Fruit fly (Drosophila melanogaster) whole organism, embryonic: ENCODE results near the gene Cpr11B.
A peak's percentile ranks its signal among the peaks of the same experiment; 100 is the strongest.

Experiments
- Aef1 ChIP-seq: fragments of 200-800 bp; sonication (Bioruptor generic); IDR thresholded peaks from 3 replicates; pipeline ENCODE4 v1.3.6; 2022; ENCODE audit warnings: missing biosample characterization, missing genetic modification characterization
- CG10209 ChIP-seq: fragments of 200-800 bp; sonication (Bioruptor generic); optimal IDR thresholded peaks from 3 replicates; lab custom pipeline; 2017; ENCODE audit warnings: missing biosample characterization, mild to moderate bottlenecking, missing genetic modification characterization, missing genetic modification reagents
- CG10543 ChIP-seq: fragments of 200-800 bp; sonication (Bioruptor generic); optimal IDR thresholded peaks from 3 replicates; lab custom pipeline; 2017; ENCODE audit warnings: missing biosample characterization, mild to moderate bottlenecking, missing genetic modification characterization, moderate library complexity
- CG11398 ChIP-seq: fragments of 200-800 bp; sonication (Bioruptor generic); optimal IDR thresholded peaks from 2 replicates; lab custom pipeline; 2016; ENCODE audit warnings: missing biosample characterization, missing genetic modification characterization
- CG11504 ChIP-seq: fragments of 200-800 bp; sonication (Bioruptor generic); optimal IDR thresholded peaks from 3 replicates; lab custom pipeline; 2019; ENCODE audit warnings: missing biosample characterization, mild to moderate bottlenecking, missing genetic modification characterization, moderate library complexity
- CG1233 ChIP-seq: fragments of 200-800 bp; sonication (Bioruptor generic); optimal IDR thresholded peaks from 4 replicates; lab custom pipeline; 2018; ENCODE audit warnings: missing biosample characterization, mild to moderate bottlenecking, missing genetic modification characterization
- CG14667 ChIP-seq: fragments of 200-800 bp; sonication (Bioruptor generic); IDR thresholded peaks from 2 replicates; pipeline ENCODE4 v1.3.6; 2022; ENCODE audit warnings: missing biosample characterization, missing genetic modification characterization
- CG14965 ChIP-seq: fragments of 200-800 bp; sonication (Bioruptor generic); optimal IDR thresholded peaks from 2 replicates; lab custom pipeline; 2016; ENCODE audit warnings: missing biosample characterization, missing genetic modification characterization, borderline replicate concordance
- CG15011 ChIP-seq: fragments of 200-800 bp; sonication (Bioruptor generic); optimal IDR thresholded peaks from 3 replicates; lab custom pipeline; 2018; ENCODE audit warnings: missing biosample characterization, mild to moderate bottlenecking, missing genetic modification characterization
- CG16815 ChIP-seq: fragments of 200-800 bp; sonication (Bioruptor generic); optimal IDR thresholded peaks from 3 replicates; lab custom pipeline; 2017; ENCODE audit warnings: missing biosample characterization, mild to moderate bottlenecking, missing genetic modification characterization
- CG17361 ChIP-seq: fragments of 200-800 bp; sonication (Bioruptor generic); IDR thresholded peaks from 3 replicates; pipeline ENCODE4 v1.3.6; 2022; ENCODE audit warnings: missing biosample characterization, missing genetic modification characterization
- CG2678 ChIP-seq: fragments of 200-800 bp; sonication (Bioruptor generic); optimal IDR thresholded peaks from 3 replicates; lab custom pipeline; 2019; ENCODE audit warnings: missing biosample characterization, mild to moderate bottlenecking, missing genetic modification characterization, moderate library complexity
- CG2875 ChIP-seq: fragments of 200-800 bp; sonication (Bioruptor generic); optimal IDR thresholded peaks from 2 replicates; lab custom pipeline; 2017; ENCODE audit warnings: missing biosample characterization, mild to moderate bottlenecking, missing genetic modification characterization, missing genetic modification reagents
- CG3163 ChIP-seq: fragments of 200-800 bp; sonication (Bioruptor generic); optimal IDR thresholded peaks from 3 replicates; lab custom pipeline; 2016; ENCODE audit warnings: missing biosample characterization, missing genetic modification characterization
- CG4282 ChIP-seq: fragments of 200-800 bp; sonication (Bioruptor generic); optimal IDR thresholded peaks from 2 replicates; lab custom pipeline; 2016; ENCODE audit warnings: missing biosample characterization, missing genetic modification characterization
- CG43689 ChIP-seq: fragments of 200-800 bp; sonication (Bioruptor generic); IDR thresholded peaks from 2 replicates; pipeline ENCODE4 v1.3.6; 2022; ENCODE audit warnings: missing biosample characterization, missing genetic modification characterization
- CG4707 ChIP-seq: fragments of 200-800 bp; sonication (Bioruptor generic); optimal IDR thresholded peaks from 2 replicates; lab custom pipeline; 2018; ENCODE audit warnings: missing biosample characterization, mild to moderate bottlenecking, missing genetic modification characterization, moderate library complexity
- CG6175 ChIP-seq: fragments of 200-800 bp; sonication (Bioruptor generic); IDR thresholded peaks from 3 replicates; pipeline ENCODE4 v1.3.6; 2022; ENCODE audit warnings: missing biosample characterization, missing genetic modification characterization
- CG6254 ChIP-seq: fragments of 200-800 bp; sonication (Bioruptor generic); optimal IDR thresholded peaks from 3 replicates; lab custom pipeline; 2017; ENCODE audit warnings: mild to moderate bottlenecking, missing biosample characterization, missing genetic modification reagents, missing genetic modification characterization
- CG6683 ChIP-seq: fragments of 200-800 bp; sonication (Bioruptor generic); optimal IDR thresholded peaks from 2 replicates; lab custom pipeline; 2017; ENCODE audit warnings: missing biosample characterization, mild to moderate bottlenecking, missing genetic modification characterization, missing genetic modification reagents
- CG9215 ChIP-seq: fragments of 200-800 bp; sonication (Bioruptor generic); IDR thresholded peaks from 2 replicates; pipeline ENCODE4 v1.3.6; 2022; ENCODE audit warnings: missing biosample characterization, missing genetic modification characterization
- Dbx ChIP-seq: fragments of 200-800 bp; sonication (Bioruptor generic); IDR thresholded peaks from 3 replicates; pipeline ENCODE4 v1.3.6; 2022; ENCODE audit warnings: missing biosample characterization, missing genetic modification characterization
- E2f1 ChIP-seq: fragments of 200-800 bp; sonication (Bioruptor generic); IDR thresholded peaks from 2 replicates; pipeline ENCODE4 v1.3.6; 2022; ENCODE audit warnings: missing biosample characterization, missing genetic modification characterization
- Ets65A ChIP-seq: fragments of 200-800 bp; sonication (Bioruptor generic); peaks from one replicate; lab custom pipeline; 2016; ENCODE audit warnings: missing biosample characterization, missing genetic modification characterization
- Gsc ChIP-seq: fragments of 200-800 bp; sonication (Bioruptor generic); IDR thresholded peaks from 2 replicates; pipeline ENCODE4 v1.3.6; 2022; ENCODE audit warnings: missing biosample characterization, missing genetic modification characterization
- H15 ChIP-seq: fragments of 200-800 bp; sonication (Bioruptor generic); IDR thresholded peaks from 3 replicates; pipeline ENCODE4 v1.3.6; 2022; ENCODE audit warnings: missing biosample characterization, missing genetic modification characterization
- Hey ChIP-seq: fragments of 200-800 bp; sonication (Bioruptor generic); optimal IDR thresholded peaks from 3 replicates; lab custom pipeline; 2018; ENCODE audit warnings: missing biosample characterization, mild to moderate bottlenecking, missing genetic modification characterization
- Hr3 ChIP-seq: fragments of 200-800 bp; sonication (Bioruptor generic); optimal IDR thresholded peaks from 3 replicates; lab custom pipeline; 2016; ENCODE audit warnings: missing biosample characterization, missing genetic modification characterization
- Hr51 ChIP-seq, 2 experiments: fragments of 200-800 bp; sonication (Bioruptor generic); optimal IDR thresholded peaks; 2 replicates in 1 of 2; 3 replicates in 1 of 2; lab custom pipeline; 2016 to 2018; ENCODE audit warnings: missing biosample characterization in 2 of 2, missing genetic modification characterization in 2 of 2, mild to moderate bottlenecking in 1 of 2, moderate library complexity in 1 of 2
- Med ChIP-seq: fragments of 200-800 bp; sonication (Bioruptor generic); peaks from one replicate; lab custom pipeline; 2016; ENCODE audit warnings: missing biosample characterization, missing genetic modification characterization, mild to moderate bottlenecking, inconsistent platforms, moderate library complexity
- Pdp1 ChIP-seq, 2 experiments: fragments of 200-800 bp; sonication (Bioruptor generic); optimal IDR thresholded peaks; 3 replicates each; lab custom pipeline; 2016; ENCODE audit warnings: missing biosample characterization in 2 of 2, missing genetic modification characterization in 2 of 2, mild to moderate bottlenecking in 1 of 2, moderate library complexity in 1 of 2
- Sin3A ChIP-seq: fragments of >200 bp; optimal IDR thresholded peaks from 2 replicates; lab custom pipeline; 2018
- chinmo ChIP-seq: fragments of 200-800 bp; sonication (Bioruptor generic); IDR thresholded peaks from 4 replicates; pipeline ENCODE4 v1.3.6; 2022; ENCODE audit warnings: missing biosample characterization, missing genetic modification characterization; ENCODE audit not compliant: partially characterized antibody
- ems ChIP-seq: fragments of 200-800 bp; sonication (Bioruptor generic); optimal IDR thresholded peaks from 3 replicates; lab custom pipeline; 2016; ENCODE audit warnings: missing biosample characterization, missing genetic modification characterization
- en ChIP-seq: fragments of 200-800 bp; sonication (Bioruptor generic); optimal IDR thresholded peaks from 2 replicates; lab custom pipeline; 2016; ENCODE audit warnings: missing biosample characterization, missing genetic modification characterization
- gce ChIP-seq: fragments of 200-800 bp; sonication (Bioruptor generic); IDR thresholded peaks from 3 replicates; pipeline ENCODE4 v1.3.6; 2022; ENCODE audit warnings: missing biosample characterization, missing genetic modification characterization
- gfzf ChIP-seq: fragments of 200-800 bp; sonication (Bioruptor generic); optimal IDR thresholded peaks from 2 replicates; lab custom pipeline; 2016; ENCODE audit warnings: missing biosample characterization, mild to moderate bottlenecking, missing genetic modification characterization, moderate library complexity
- ham ChIP-seq: fragments of 200-800 bp; sonication (Bioruptor generic); IDR thresholded peaks from 2 replicates; pipeline ENCODE4 v1.3.6; 2022; ENCODE audit warnings: missing biosample characterization, missing genetic modification characterization
- hbn ChIP-seq: fragments of 200-800 bp; sonication (Bioruptor generic); IDR thresholded peaks from 2 replicates; pipeline ENCODE4 v1.3.6; 2022; ENCODE audit warnings: missing biosample characterization, missing genetic modification characterization; ENCODE audit not compliant: partially characterized antibody
- insv ChIP-seq, 2 experiments: fragments of 200-800 bp; sonication (Bioruptor generic); optimal IDR thresholded peaks; 3 replicates each; lab custom pipeline; 2016 to 2018; ENCODE audit warnings: missing biosample characterization in 2 of 2, missing genetic modification characterization in 2 of 2
- kay ChIP-seq: fragments of 200-800 bp; sonication (Bioruptor generic); optimal IDR thresholded peaks from 2 replicates; lab custom pipeline; 2016; ENCODE audit warnings: missing biosample characterization, missing genetic modification characterization
- lilli ChIP-seq: fragments of 200-800 bp; sonication (Bioruptor generic); optimal IDR thresholded peaks from 3 replicates; lab custom pipeline; 2016; ENCODE audit warnings: missing biosample characterization, missing genetic modification characterization
- lola ChIP-seq, 3 experiments: fragments of >200 bp in 2 of 3; fragments of 200-800 bp in 1 of 3; sonication (Bioruptor generic) in 1 of 3; optimal IDR thresholded peaks; 2 replicates each; lab custom pipeline; 2017 to 2019; ENCODE audit warnings: missing biosample characterization in 3 of 3, missing genetic modification characterization in 3 of 3, mild to moderate bottlenecking in 1 of 3, moderate library complexity in 1 of 3
- pum ChIP-seq: fragments of 200-800 bp; sonication (Bioruptor generic); optimal IDR thresholded peaks from 2 replicates; lab custom pipeline; 2016; ENCODE audit warnings: missing biosample characterization, missing genetic modification characterization
- repo ChIP-seq: fragments of 200-800 bp; sonication (Bioruptor generic); optimal IDR thresholded peaks from 2 replicates; lab custom pipeline; 2016; ENCODE audit warnings: missing biosample characterization, missing genetic modification characterization
- seq ChIP-seq: fragments of 200-800 bp; sonication (Bioruptor generic); IDR thresholded peaks from 2 replicates; pipeline ENCODE4 v1.3.6; 2022; ENCODE audit warnings: missing biosample characterization, missing genetic modification characterization
- shn ChIP-seq: fragments of 200-800 bp; sonication (Bioruptor generic); optimal IDR thresholded peaks from 3 replicates; lab custom pipeline; 2016; ENCODE audit warnings: missing biosample characterization, missing genetic modification characterization
- slbo ChIP-seq: fragments of 200-800 bp; sonication (Bioruptor generic); IDR thresholded peaks from 2 replicates; pipeline ENCODE4 v1.3.6; 2022; ENCODE audit warnings: missing biosample characterization, missing genetic modification characterization
- stwl ChIP-seq: fragments of 200-800 bp; sonication (Bioruptor generic); optimal IDR thresholded peaks from 3 replicates; lab custom pipeline; 2018; ENCODE audit warnings: missing biosample characterization, mild to moderate bottlenecking, missing genetic modification characterization, moderate library complexity
- tna ChIP-seq: fragments of 200-800 bp; sonication (Bioruptor generic); IDR thresholded peaks from 2 replicates; pipeline ENCODE4 v1.3.6; 2022; ENCODE audit warnings: missing biosample characterization, missing genetic modification characterization; ENCODE audit not compliant: partially characterized antibody

The Cpr11B gene

DNA sequence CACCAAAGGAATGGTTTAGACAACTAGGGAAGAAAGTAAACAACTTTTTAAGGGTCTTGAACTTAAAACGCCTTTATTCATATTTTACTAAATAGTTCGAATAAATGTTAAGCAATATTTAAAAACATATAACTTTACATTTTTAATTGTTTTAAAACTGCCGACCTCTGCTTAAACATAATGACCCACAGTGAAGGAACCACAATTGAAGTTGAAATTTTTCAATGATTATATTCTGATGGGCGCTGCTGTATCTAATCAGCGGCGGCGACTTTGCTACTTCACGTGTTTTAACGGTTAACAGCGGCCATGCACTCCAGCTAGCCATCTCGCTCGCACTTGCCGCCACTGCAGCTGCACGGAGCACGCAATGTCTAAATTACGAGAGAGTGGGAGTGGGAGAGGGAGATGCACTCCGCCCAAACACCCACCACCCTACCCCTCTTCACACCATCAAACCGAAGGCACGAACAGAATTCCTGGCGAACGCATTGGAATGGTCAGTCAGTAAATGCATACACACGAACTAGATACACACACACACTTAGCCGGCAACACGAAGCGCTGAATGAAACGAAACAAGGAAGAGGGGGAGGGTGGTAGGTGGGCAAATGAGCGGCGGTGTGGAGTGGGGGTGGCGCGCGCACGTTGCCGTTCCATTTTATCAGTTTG lies 25.9 kb downstream of the Cpr11B start (continued):
- TF ChIP-seq CG6254 (GFP tag; lab: Kevin White, UChicago), result no peak
- no peak for TF ChIP-seq ham (GFP tag; lab: Robert Waterston, UW)
- no peak for TF ChIP-seq CG4282 (GFP tag; lab: Kevin White, UChicago)
- peak; percentile 56 for TF ChIP-seq lilli (GFP tag; lab: Kevin White, UChicago)
- TF ChIP-seq Hr3, result peak; percentile 11
- TF ChIP-seq Dbx (GFP tag; lab: Robert Waterston, UW), result no peak
- TF ChIP-seq CG15011, result peak; percentile 58
- TF ChIP-seq CG17361 (GFP tag; lab: Robert Waterston, UW), result peak; percentile 66; the same call in 2 of the 3 replicates
- TF ChIP-seq Sin3A (lab: Kevin White, UChicago), result no peak
- TF ChIP-seq hbn, result no peak
- TF ChIP-seq CG9215 (GFP tag; lab: Robert Waterston, UW), result peak; percentile 42
- no peak for TF ChIP-seq pum (GFP tag; lab: Kevin White, UChicago)
- peak; percentile 1 for TF ChIP-seq CG16815 (GFP tag; lab: Kevin White, UChicago)
- no peak for TF ChIP-seq CG4707 (GFP tag; lab: Kevin White, UChicago)
- no peak for TF ChIP-seq CG6175
- TF ChIP-seq CG11504 (tag; lab: Kevin White, UChicago), result peak; percentile 81
- no peak for TF ChIP-seq CG14965
- TF ChIP-seq insv (GFP tag; optimal IDR thresholded peaks at IDR 0.05; lab: Kevin White, UChicago), result no peak
- no peak for TF ChIP-seq CG6683 (GFP tag; lab: Kevin White, UChicago)
- TF ChIP-seq stwl, result no peak
- TF ChIP-seq tna (GFP tag; lab: Robert Waterston, UW), result no peak
- no peak for TF ChIP-seq E2f1 (GFP tag; lab: Robert Waterston, UW)
- peak; percentile 71 for TF ChIP-seq Med (GFP tag; lab: Kevin White, UChicago)
- peak in 1 of 2 experiments; percentile 80 for TF ChIP-seq Hr51 (GFP tag; optimal IDR thresholded peaks at IDR 0.05; lab: Kevin White, UChicago)
- TF ChIP-seq shn (GFP tag; lab: Kevin White, UChicago), result no peak
- TF ChIP-seq kay (GFP tag; lab: Kevin White, UChicago), result no peak
- TF ChIP-seq repo, result no peak
- no peak for TF ChIP-seq gfzf (GFP tag; lab: Kevin White, UChicago)
- no peak for TF ChIP-seq Hey (tag; lab: Kevin White, UChicago)
- TF ChIP-seq chinmo (GFP tag; lab: Robert Waterston, UW), result peak; percentile 85; the same call in 2 of the 4 replicates
- TF ChIP-seq Gsc, result no peak
- no peak for TF ChIP-seq en
- TF ChIP-seq seq (GFP tag; lab: Robert Waterston, UW), result no peak
- TF ChIP-seq CG14667, result no peak
- TF ChIP-seq CG11398, result no peak
- TF ChIP-seq CG2875 (GFP tag; lab: Kevin White, UChicago), result peak; percentile 57
- peak; percentile 18 for TF ChIP-seq Ets65A (GFP tag; lab: Kevin White, UChicago)
- no peak for TF ChIP-seq H15 (GFP tag; lab: Robert Waterston, UW)
- TF ChIP-seq lola (GFP tag; optimal IDR thresholded peaks at IDR 0.05; lab: Kevin White, UChicago), result peak in 1 of 3 experiments; percentile 61
- TF ChIP-seq CG43689 (GFP tag; lab: Robert Waterston, UW), result peak; percentile 27; the same call in 1 of the 2 replicates
- TF ChIP-seq Aef1 (GFP tag; lab: Robert Waterston, UW), result peak; percentile 52
- peak; percentile 37 for TF ChIP-seq CG1233
- 0 out of 3 replicates have a peak, but pooled peaks have one; percentile 34 for TF ChIP-seq gce (GFP tag; lab: Robert Waterston, UW)
- TF ChIP-seq Pdp1 (GFP tag; optimal IDR thresholded peaks at IDR 0.05; lab: Kevin White, UChicago), result peak; percentile 16 to 45
- no peak for TF ChIP-seq CG3163
- TF ChIP-seq CG10209 (GFP tag; lab: Kevin White, UChicago), result peak; percentile 67
- TF ChIP-seq CG10543 (GFP tag; lab: Kevin White, UChicago), result no peak
- TF ChIP-seq ems (GFP tag; lab: Kevin White, UChicago), result peak; percentile 2
- peak; percentile 48 for TF ChIP-seq slbo (GFP tag; lab: Robert Waterston, UW)
- peak; percentile 86 for TF ChIP-seq CG2678 (tag; lab: Kevin White, UChicago)
